3 fruit fly cellular contexts compared by ENCODE assay signal in genomic region chr3L:12271195-12271618, dm6.
TF ChIP-seq lines count a peak whose summit lies in the region.

Pbgs (minus strand) TSS chr3L:12271345.

TF ChIP-seq in whole organism, adult, 20 proteins besides CTCF, POLR2A, EP300 and RAD21 (continued from another document):
- TF ChIP-seq CG33017 (tag; optimal IDR thresholded peaks at IDR 0.05; lab: Kevin White, UChicago): peak; percentile 46
TF ChIP-seq in whole organism, adult: peak in this region for 6.

TF ChIP-seq in whole organism, embryonic, 481 proteins besides CTCF, POLR2A, EP300 and RAD21 (continued from another document and continues in another):
- peak; percentile 73 for TF ChIP-seq D19A (tag; optimal IDR thresholded peaks at IDR 0.05; lab: Kevin White, UChicago)
- TF ChIP-seq CG6765 (GFP tag; optimal IDR thresholded peaks at IDR 0.05; lab: Kevin White, UChicago): no peak
- TF ChIP-seq CG43689 (GFP tag; IDR thresholded peaks at IDR 0.05; lab: Robert Waterston, UW): no peak
- TF ChIP-seq pita (GFP tag; optimal IDR thresholded peaks at IDR 0.05; lab: Kevin White, UChicago): no peak
- no peak for TF ChIP-seq CG12744 (GFP tag; optimal IDR thresholded peaks at IDR 0.05; lab: Kevin White, UChicago)
- no peak for TF ChIP-seq cas (GFP tag; IDR thresholded peaks at IDR 0.05; lab: Robert Waterston, UW)
- no peak for TF ChIP-seq slou (GFP tag; optimal IDR thresholded peaks at IDR 0.05; lab: Kevin White, UChicago)
- TF ChIP-seq CG4707 (GFP tag; optimal IDR thresholded peaks at IDR 0.05; lab: Kevin White, UChicago): no peak
- TF ChIP-seq CG7556 (GFP tag; optimal IDR thresholded peaks at IDR 0.05; lab: Kevin White, UChicago): peak; percentile 52
- no peak for TF ChIP-seq CG10565 (GFP tag; optimal IDR thresholded peaks at IDR 0.05; lab: Kevin White, UChicago)
- TF ChIP-seq CG34224 (GFP tag; IDR thresholded peaks at IDR 0.05; lab: Robert Waterston, UW; ENCODE audit: partially characterized antibody): no peak
- no peak for TF ChIP-seq zfh2 (GFP tag; optimal IDR thresholded peaks at IDR 0.05; lab: Kevin White, UChicago)
- TF ChIP-seq CG17385 (GFP tag; optimal IDR thresholded peaks at IDR 0.05; lab: Kevin White, UChicago): peak; percentile 26
- no peak for TF ChIP-seq Jarid2 (GFP tag; optimal IDR thresholded peaks at IDR 0.05; lab: Kevin White, UChicago)
- no peak for TF ChIP-seq Nf-YB (GFP tag; optimal IDR thresholded peaks at IDR 0.05; lab: Kevin White, UChicago)
- TF ChIP-seq pnt (GFP tag; optimal IDR thresholded peaks at IDR 0.05; lab: Kevin White, UChicago): no peak
- no peak for TF ChIP-seq sr (GFP tag; IDR thresholded peaks at IDR 0.05; lab: Robert Waterston, UW)
- peak; percentile 2 for TF ChIP-seq Dek (tag; optimal IDR thresholded peaks at IDR 0.05; lab: Kevin White, UChicago)
- no peak for TF ChIP-seq CHES-1-like (GFP tag; optimal IDR thresholded peaks at IDR 0.05; lab: Kevin White, UChicago)
- TF ChIP-seq CG17612 (GFP tag; IDR thresholded peaks at IDR 0.05; lab: Robert Waterston, UW): no peak
- no peak for TF ChIP-seq CG3838 (GFP tag; optimal IDR thresholded peaks at IDR 0.05; lab: Kevin White, UChicago)
- no peak for TF ChIP-seq Hey (tag; optimal IDR thresholded peaks at IDR 0.05; lab: Kevin White, UChicago)
- peak; percentile 38 for TF ChIP-seq nom (GFP tag; optimal IDR thresholded peaks at IDR 0.05; lab: Kevin White, UChicago)
- TF ChIP-seq tna (GFP tag; IDR thresholded peaks at IDR 0.05; lab: Robert Waterston, UW; ENCODE audit: partially characterized antibody): no peak
- peak; percentile 18 for TF ChIP-seq YL-1 (GFP tag; optimal IDR thresholded peaks at IDR 0.05; lab: Kevin White, UChicago)
- no peak for TF ChIP-seq br (optimal IDR thresholded peaks at IDR 0.05; lab: Kevin White, UChicago)
- no peak for TF ChIP-seq CG4854 (GFP tag; optimal IDR thresholded peaks at IDR 0.05; lab: Kevin White, UChicago)
- TF ChIP-seq sug (tag; optimal IDR thresholded peaks at IDR 0.05; lab: Kevin White, UChicago): peak; percentile 20
- TF ChIP-seq sens-2 (GFP tag; IDR thresholded peaks at IDR 0.05; lab: Robert Waterston, UW): no peak
- TF ChIP-seq az2 (GFP tag; optimal IDR thresholded peaks at IDR 0.05; lab: Kevin White, UChicago): no peak
- TF ChIP-seq sima (GFP tag; optimal IDR thresholded peaks at IDR 0.05; lab: Kevin White, UChicago): no peak
- no peak for TF ChIP-seq seq (GFP tag; IDR thresholded peaks at IDR 0.05; lab: Robert Waterston, UW)
- peak; percentile 59 for TF ChIP-seq zen (tag; optimal IDR thresholded peaks at IDR 0.05; lab: Kevin White, UChicago)
- TF ChIP-seq HLH4C (GFP tag; IDR thresholded peaks at IDR 0.05; lab: Robert Waterston, UW; ENCODE audit: partially characterized antibody): no peak
- TF ChIP-seq zf30C (GFP tag; optimal IDR thresholded peaks at IDR 0.05; lab: Kevin White, UChicago): no peak
- peak; percentile 40 for TF ChIP-seq CG13424 (tag; optimal IDR thresholded peaks at IDR 0.05; lab: Kevin White, UChicago)
- peak; percentile 16 for TF ChIP-seq salm (tag; optimal IDR thresholded peaks at IDR 0.05; lab: Kevin White, UChicago)
- TF ChIP-seq CG17186 (GFP tag; optimal IDR thresholded peaks at IDR 0.05; lab: Kevin White, UChicago): no peak
- peak; percentile 52 for TF ChIP-seq CG9932 (GFP tag; IDR thresholded peaks at IDR 0.05; lab: Robert Waterston, UW)
- no peak for TF ChIP-seq Mes4 (GFP tag; optimal IDR thresholded peaks at IDR 0.05; lab: Kevin White, UChicago)
- peak; percentile 59; the same call in 1 of the 2 replicates for TF ChIP-seq CG7372 (GFP tag; IDR thresholded peaks at IDR 0.05; lab: Robert Waterston, UW)
- TF ChIP-seq en (GFP tag; optimal IDR thresholded peaks at IDR 0.05; lab: Kevin White, UChicago): no peak
- TF ChIP-seq Oaz (GFP tag; IDR thresholded peaks at IDR 0.05; lab: Robert Waterston, UW): no peak
- 0 out of 3 replicates have a peak, but pooled peaks have one; percentile 3 for TF ChIP-seq CG11456 (GFP tag; IDR thresholded peaks at IDR 0.05; lab: Robert Waterston, UW)
- no peak for TF ChIP-seq Hr3 (GFP tag; optimal IDR thresholded peaks at IDR 0.05; lab: Kevin White, UChicago)
- no peak for TF ChIP-seq BEAF-32 (GFP tag; optimal IDR thresholded peaks at IDR 0.05; lab: Kevin White, UChicago)
- peak; percentile 67 for TF ChIP-seq trem (tag; optimal IDR thresholded peaks at IDR 0.05; lab: Kevin White, UChicago)
- TF ChIP-seq Vsx1 (GFP tag; optimal IDR thresholded peaks at IDR 0.05; lab: Kevin White, UChicago): peak; percentile 13
- no peak for TF ChIP-seq CG9215 (GFP tag; IDR thresholded peaks at IDR 0.05; lab: Robert Waterston, UW)
- peak in 1 of 2 experiments; percentile 30 for TF ChIP-seq bsh (GFP tag; optimal IDR thresholded peaks at IDR 0.05; lab: Kevin White, UChicago)
- TF ChIP-seq HHEX (GFP tag; optimal IDR thresholded peaks at IDR 0.05; lab: Kevin White, UChicago): peak; percentile 59
- TF ChIP-seq tx (GFP tag; optimal IDR thresholded peaks at IDR 0.05; lab: Kevin White, UChicago): no peak
- TF ChIP-seq CG31224 (GFP tag; IDR thresholded peaks at IDR 0.05; lab: Robert Waterston, UW): no peak
- peak; percentile 24; the same call in 1 of the 2 replicates for TF ChIP-seq Bgb (GFP tag; IDR thresholded peaks at IDR 0.05; lab: Robert Waterston, UW; ENCODE audit: partially characterized antibody)
- no peak for TF ChIP-seq bowl (GFP tag; IDR thresholded peaks at IDR 0.05; lab: Robert Waterston, UW)
- TF ChIP-seq Sox102F (GFP tag; optimal IDR thresholded peaks at IDR 0.05; lab: Kevin White, UChicago): peak; percentile 21
- TF ChIP-seq ham (GFP tag; IDR thresholded peaks at IDR 0.05; lab: Robert Waterston, UW): no peak
- no peak for TF ChIP-seq Awh (GFP tag; IDR thresholded peaks at IDR 0.05; lab: Robert Waterston, UW)
- TF ChIP-seq CG2712 (tag; optimal IDR thresholded peaks at IDR 0.05; lab: Kevin White, UChicago): peak; percentile 81
- TF ChIP-seq Ada2b (GFP tag; IDR thresholded peaks at IDR 0.05; lab: Robert Waterston, UW): peak; percentile 43; the same call in 1 of the 2 replicates
- TF ChIP-seq ato (GFP tag; IDR thresholded peaks at IDR 0.05; lab: Robert Waterston, UW; ENCODE audit: partially characterized antibody): 0 out of 2 replicates have a peak, but pooled peaks have one; percentile 24
- no peak for TF ChIP-seq CG18476 (GFP tag; optimal IDR thresholded peaks at IDR 0.05; lab: Kevin White, UChicago)
- TF ChIP-seq Fer2 (tag; optimal IDR thresholded peaks at IDR 0.05; lab: Kevin White, UChicago): peak; percentile 32
- no peak for TF ChIP-seq bab2 (GFP tag; optimal IDR thresholded peaks at IDR 0.05; lab: Kevin White, UChicago)
- TF ChIP-seq pb (GFP tag; optimal IDR thresholded peaks at IDR 0.05; lab: Kevin White, UChicago): no peak
- TF ChIP-seq Hr78 (GFP tag; optimal IDR thresholded peaks at IDR 0.05; lab: Kevin White, UChicago): no peak

TF ChIP-seq in whole organism, prepupa, 60 proteins besides CTCF, POLR2A, EP300 and RAD21 (continued from another document):
- TF ChIP-seq Ets21C (GFP tag; optimal IDR thresholded peaks at IDR 0.05; lab: Kevin White, UChicago) (no peak), OdsH (GFP tag; optimal IDR thresholded peaks at IDR 0.05; lab: Kevin White, UChicago) (no peak), net (GFP tag; optimal IDR thresholded peaks at IDR 0.05; lab: Kevin White, UChicago) (no peak), vri (GFP tag; optimal IDR thresholded peaks at IDR 0.05; lab: Kevin White, UChicago) (no peak), dsx (GFP tag; optimal IDR thresholded peaks at IDR 0.05; lab: Kevin White, UChicago; ENCODE audit: poor library complexity, severe bottlenecking) (peak; percentile 47), CG34406 (GFP tag; optimal IDR thresholded peaks at IDR 0.05; lab: Kevin White, UChicago) (no peak), topi (GFP tag; optimal IDR thresholded peaks at IDR 0.05; lab: Kevin White, UChicago) (peak; percentile 18), eg (GFP tag; IDR thresholded peaks at IDR 0.05; lab: Robert Waterston, UW) (peak; percentile 66), CG7368 (GFP tag; optimal IDR thresholded peaks at IDR 0.05; lab: Kevin White, UChicago) (no peak), CG31627 (GFP tag; optimal IDR thresholded peaks at IDR 0.05; lab: Kevin White, UChicago) (no peak), fd59A (GFP tag; optimal IDR thresholded peaks at IDR 0.05; lab: Kevin White, UChicago) (no peak), Lpt (GFP tag; optimal IDR thresholded peaks at IDR 0.05; lab: Kevin White, UChicago) (no peak), cyc (GFP tag; optimal IDR thresholded peaks at IDR 0.05; lab: Kevin White, UChicago) (no peak), svp (GFP tag; lab: Kevin White, UChicago) (peak; percentile 56), Hr4 (GFP tag; optimal IDR thresholded peaks at IDR 0.05; lab: Kevin White, UChicago) (no peak), CG8119 (GFP tag; IDR thresholded peaks at IDR 0.05; lab: Robert Waterston, UW) (peak; percentile 27; the same call in 1 of the 3 replicates), Ets96B (tag; optimal IDR thresholded peaks at IDR 0.05; lab: Kevin White, UChicago) (peak; percentile 49), Blimp-1 (GFP tag; optimal IDR thresholded peaks at IDR 0.05; lab: Kevin White, UChicago) (no peak), CG11902 (GFP tag; optimal IDR thresholded peaks at IDR 0.05; lab: Kevin White, UChicago) (no peak), ss (GFP tag; optimal IDR thresholded peaks at IDR 0.05; lab: Kevin White, UChicago) (peak; percentile 7 to 21), CG8632 (GFP tag; optimal IDR thresholded peaks at IDR 0.05; lab: Kevin White, UChicago) (peak; percentile 13), CG3919 (GFP tag; optimal IDR thresholded peaks at IDR 0.05; lab: Kevin White, UChicago) (peak; percentile 27), CG15336 (GFP tag; IDR thresholded peaks at IDR 0.05; lab: Robert Waterston, UW) (peak; percentile 38; the same call in 1 of the 2 replicates), fd85E (GFP tag; optimal IDR thresholded peaks at IDR 0.05; lab: Kevin White, UChicago) (no peak), CG6808 (GFP tag; optimal IDR thresholded peaks at IDR 0.05; lab: Kevin White, UChicago) (peak; percentile 14), Eip93F (GFP tag; optimal IDR thresholded peaks at IDR 0.05; lab: Kevin White, UChicago) (no peak), CG10669 (GFP tag; optimal IDR thresholded peaks at IDR 0.05; lab: Kevin White, UChicago) (no peak), lz (GFP tag; optimal IDR thresholded peaks at IDR 0.05; lab: Kevin White, UChicago) (peak; percentile 10), Met (GFP tag; optimal IDR thresholded peaks at IDR 0.05; lab: Kevin White, UChicago) (no peak), CG11762 (GFP tag; optimal IDR thresholded peaks at IDR 0.05; lab: Kevin White, UChicago; ENCODE audit: insufficient read depth) (no peak)
